Worm (Caenorhabditis elegans) whole organism, L1 larva: ENCODE results near the gene coq-8.

ENCODE experiments used
- C04F5.9 ChIP-seq: sonication (generic microtip); optimal IDR thresholded peaks from 2 replicates; lab custom pipeline; 2016; ENCODE audit warnings: missing genetic modification characterization, missing compliant biosample characterization
- C34B4.2 ChIP-seq: sonication (generic microtip); optimal IDR thresholded peaks from 2 replicates; lab custom pipeline; 2017; ENCODE audit warnings: mild to moderate bottlenecking, missing genetic modification characterization, missing compliant biosample characterization
- F16B12.6 ChIP-seq: fragments of 150-350 bp; optimal IDR thresholded peaks from 2 replicates; lab custom pipeline; 2014; ENCODE audit warnings: missing biosample characterization, missing genetic modification characterization
- Y116A8C.19 ChIP-seq: sonication (generic microtip); optimal IDR thresholded peaks from 2 replicates; lab custom pipeline; 2016; ENCODE audit warnings: missing compliant biosample characterization, missing genetic modification characterization, borderline replicate concordance
- aly-2 ChIP-seq: fragments of 150-350 bp; optimal IDR thresholded peaks from 2 replicates; lab custom pipeline; 2014; ENCODE audit warnings: missing biosample characterization, missing genetic modification characterization
- ceh-63 ChIP-seq: fragments of 200-800 bp; sonication (Bioruptor generic); optimal IDR thresholded peaks from 2 replicates; lab custom pipeline; 2018; ENCODE audit warnings: mild to moderate bottlenecking, missing genetic modification characterization, missing compliant biosample characterization
- ceh-82 ChIP-seq, 3 experiments: fragments of 150-350 bp in 1 of 3; sonication (generic microtip) in 2 of 3; optimal IDR thresholded peaks; 2 replicates each; lab custom pipeline; 2014 to 2017; ENCODE audit warnings: missing biosample characterization in 3 of 3, missing genetic modification characterization in 3 of 3
- ceh-88 ChIP-seq: fragments of 200-800 bp; sonication (Bioruptor generic); IDR thresholded peaks from 2 replicates; pipeline ENCODE4 v1.3.6; 2022; ENCODE audit warnings: missing genetic modification characterization, missing compliant biosample characterization
- ceh-90 ChIP-seq: sonication (generic microtip); optimal IDR thresholded peaks from 2 replicates; lab custom pipeline; 2016; ENCODE audit warnings: missing genetic modification characterization, missing compliant biosample characterization
- efl-1 ChIP-seq, 4 experiments: fragments of 150-350 bp; optimal IDR thresholded peaks in 3 of 4; peaks in 1 of 4; 1 replicate in 1 of 4; 2 replicates in 3 of 4; lab custom pipeline; 2014; ENCODE audit warnings: missing biosample characterization in 2 of 4, missing genetic modification characterization in 2 of 4, missing genetic modification reagents in 2 of 4
- egl-13 ChIP-seq: sonication (generic microtip); optimal IDR thresholded peaks from 2 replicates; lab custom pipeline; 2016; ENCODE audit warnings: missing genotype, missing genetic modification reagents, missing genetic modification characterization, missing compliant biosample characterization
- egl-27 ChIP-seq, 2 experiments: fragments of 150-350 bp in 1 of 2; sonication (generic microtip); optimal IDR thresholded peaks; 3 replicates each; lab custom pipeline; 2017 to 2018; ENCODE audit warnings: missing biosample characterization in 2 of 2, missing genetic modification characterization in 2 of 2, missing genetic modification reagents in 2 of 2
- elt-2 ChIP-seq: sonication (generic microtip); optimal IDR thresholded peaks from 2 replicates; lab custom pipeline; 2016; ENCODE audit warnings: missing genetic modification characterization, mild to moderate bottlenecking, inconsistent platforms, missing compliant biosample characterization, missing genetic modification reagents
- elt-3 ChIP-seq, 6 experiments: fragments of 150-350 bp in 1 of 6; sonication (generic microtip); optimal IDR thresholded peaks; 2 replicates each; lab custom pipeline; 2017 to 2018; ENCODE audit warnings: missing biosample characterization in 6 of 6, missing genetic modification characterization in 6 of 6, inconsistent platforms in 1 of 6
- fkh-10 ChIP-seq: sonication (generic microtip); optimal IDR thresholded peaks from 2 replicates; lab custom pipeline; 2017; ENCODE audit warnings: missing biosample characterization, missing genetic modification reagents, missing genetic modification characterization
- fkh-4 ChIP-seq: sonication (generic microtip); optimal IDR thresholded peaks from 2 replicates; lab custom pipeline; 2016; ENCODE audit warnings: missing compliant biosample characterization, missing genetic modification characterization, borderline replicate concordance
- hlh-17 ChIP-seq: fragments of 200-800 bp; sonication (Bioruptor generic); optimal IDR thresholded peaks from 2 replicates; lab custom pipeline; 2018; ENCODE audit warnings: missing genetic modification characterization, mild to moderate bottlenecking, missing compliant biosample characterization, moderate library complexity, borderline replicate concordance
- hlh-4 ChIP-seq: sonication (generic microtip); optimal IDR thresholded peaks from 2 replicates; lab custom pipeline; 2016; ENCODE audit warnings: mild to moderate bottlenecking, missing genetic modification characterization, missing compliant biosample characterization
- isw-1 ChIP-seq: fragments of 200-800 bp; sonication (Bioruptor generic); IDR thresholded peaks from 2 replicates; pipeline ENCODE4 v1.3.6; 2022; ENCODE audit warnings: missing genetic modification characterization, missing compliant biosample characterization
- lin-35 ChIP-seq, 2 experiments: fragments of 150-350 bp; optimal IDR thresholded peaks; 2 replicates each; lab custom pipeline; 2014; ENCODE audit warnings: missing biosample characterization in 2 of 2, missing genetic modification characterization in 2 of 2, missing genetic modification reagents in 2 of 2
- lin-39 ChIP-seq: fragments of 150-350 bp; optimal IDR thresholded peaks from 2 replicates; lab custom pipeline; 2014; ENCODE audit warnings: missing biosample characterization, missing genetic modification reagents, missing genetic modification characterization
- mab-9 ChIP-seq: fragments of 200-800 bp; sonication (Bioruptor generic); IDR thresholded peaks from 2 replicates; pipeline ENCODE4 v1.3.6; 2022; ENCODE audit warnings: missing genetic modification reagents, missing genetic modification characterization, missing compliant biosample characterization
- nhr-11 ChIP-seq: fragments of 150-350 bp; optimal IDR thresholded peaks from 2 replicates; lab custom pipeline; 2014; ENCODE audit warnings: missing biosample characterization, missing genetic modification characterization
- nhr-12 ChIP-seq: sonication (generic microtip); optimal IDR thresholded peaks from 2 replicates; lab custom pipeline; 2017; ENCODE audit warnings: missing biosample characterization, missing genetic modification characterization
- nhr-19 ChIP-seq: fragments of 200-800 bp; sonication (Bioruptor generic); conservative IDR thresholded peaks from 2 replicates; pipeline ENCODE4 v1.3.6; 2022; ENCODE audit warnings: missing genetic modification characterization, missing compliant biosample characterization
- nhr-28 ChIP-seq: fragments of 150-350 bp; optimal IDR thresholded peaks from 2 replicates; lab custom pipeline; 2014; ENCODE audit warnings: missing biosample characterization, missing genetic modification characterization
- nhr-71 ChIP-seq: sonication (generic microtip); optimal IDR thresholded peaks from 2 replicates; lab custom pipeline; 2016; ENCODE audit warnings: mild to moderate bottlenecking, missing genetic modification characterization, moderate library complexity, missing compliant biosample characterization
- nhr-76 ChIP-seq: sonication (generic microtip); optimal IDR thresholded peaks from 2 replicates; lab custom pipeline; 2017; ENCODE audit warnings: missing biosample characterization, missing genetic modification characterization
- nhr-85 ChIP-seq: sonication (generic microtip); peaks from one replicate; lab custom pipeline; 2016; ENCODE audit warnings: missing genetic modification characterization, inconsistent platforms, missing compliant biosample characterization
- nhr-90 ChIP-seq: sonication (generic microtip); optimal IDR thresholded peaks from 2 replicates; lab custom pipeline; 2016; ENCODE audit warnings: mild to moderate bottlenecking, missing genetic modification characterization, missing compliant biosample characterization; ENCODE audit not compliant: poor library complexity
- pag-3 ChIP-seq: sonication (generic microtip); optimal IDR thresholded peaks from 2 replicates; lab custom pipeline; 2017; ENCODE audit warnings: missing genetic modification characterization, mild to moderate bottlenecking, missing compliant biosample characterization, antibody characterized with exemption, borderline replicate concordance; ENCODE audit not compliant: insufficient read depth
- pqm-1 ChIP-seq: sonication (generic microtip); optimal IDR thresholded peaks from 3 replicates; lab custom pipeline; 2017; ENCODE audit warnings: missing biosample characterization, missing genetic modification characterization
- rnt-1 ChIP-seq: sonication (generic microtip); optimal IDR thresholded peaks from 2 replicates; lab custom pipeline; 2016; ENCODE audit warnings: mild to moderate bottlenecking, missing genetic modification characterization, moderate library complexity, missing compliant biosample characterization
- skn-1 ChIP-seq: fragments of 150-350 bp; optimal IDR thresholded peaks from 2 replicates; lab custom pipeline; 2014; ENCODE audit warnings: missing biosample characterization, missing genetic modification characterization
- sox-4 ChIP-seq: sonication (generic microtip); optimal IDR thresholded peaks from 2 replicates; lab custom pipeline; 2016; ENCODE audit warnings: missing genetic modification characterization, missing compliant biosample characterization
- swsn-7 ChIP-seq: sonication (generic microtip); optimal IDR thresholded peaks from 2 replicates; lab custom pipeline; 2016; ENCODE audit warnings: missing genetic modification characterization, missing compliant biosample characterization
- tbx-2 ChIP-seq: sonication (generic microtip); optimal IDR thresholded peaks from 2 replicates; lab custom pipeline; 2016; ENCODE audit warnings: missing genetic modification characterization, missing compliant biosample characterization
- tlp-1 ChIP-seq: fragments of 150-350 bp; optimal IDR thresholded peaks from 2 replicates; lab custom pipeline; 2014; ENCODE audit warnings: missing biosample characterization, missing genetic modification characterization
- unc-130 ChIP-seq: fragments of 150-350 bp; optimal IDR thresholded peaks from 2 replicates; lab custom pipeline; 2017; ENCODE audit warnings: missing biosample characterization, missing genetic modification characterization, inconsistent platforms
- unc-30 ChIP-seq: sonication (generic microtip); optimal IDR thresholded peaks from 2 replicates; lab custom pipeline; 2017; ENCODE audit warnings: missing biosample characterization, missing genetic modification characterization
- unc-62 ChIP-seq: fragments of 150-350 bp; optimal IDR thresholded peaks from 2 replicates; lab custom pipeline; 2014; ENCODE audit warnings: missing biosample characterization, missing genetic modification reagents, missing genetic modification characterization
- unc-86 ChIP-seq: sonication (generic microtip); optimal IDR thresholded peaks from 2 replicates; lab custom pipeline; 2016; ENCODE audit warnings: missing genetic modification characterization, missing compliant biosample characterization
- unc-98 ChIP-seq: fragments of 200-800 bp; sonication (Bioruptor generic); IDR thresholded peaks from 2 replicates; pipeline ENCODE4 v1.3.6; 2022; ENCODE audit warnings: missing genetic modification characterization, missing compliant biosample characterization
- xbp-1 ChIP-seq: sonication (generic microtip); optimal IDR thresholded peaks from 2 replicates; lab custom pipeline; 2016; ENCODE audit warnings: missing genetic modification characterization, missing compliant biosample characterization
- zag-1 ChIP-seq: fragments of 150-350 bp; optimal IDR thresholded peaks from 2 replicates; lab custom pipeline; 2014; ENCODE audit warnings: missing biosample characterization, missing genetic modification characterization
- zip-4 ChIP-seq: fragments of 200-800 bp; sonication (Bioruptor generic); optimal IDR thresholded peaks from 2 replicates; lab custom pipeline; 2018; ENCODE audit warnings: mild to moderate bottlenecking, missing genetic modification characterization, moderate library complexity, missing compliant biosample characterization
- ztf-4 ChIP-seq: fragments of 150-350 bp; optimal IDR thresholded peaks from 2 replicates; lab custom pipeline; 2014; ENCODE audit warnings: missing biosample characterization, missing genetic modification characterization

The coq-8 gene

ce11 chrIII:4870478-4870877, 7.3 kb downstream of the coq-8 start, which contains the start of gene gipc-1:
gipc-1 (plus strand) TSS chrIII:4870778.
- TF ChIP-seq egl-27 (tag; optimal IDR thresholded peaks at IDR 0.05; lab: Kevin White, UChicago), result no peak
- no peak for TF ChIP-seq nhr-85 (tag; lab: Kevin White, UChicago)
- TF ChIP-seq ceh-63 (GFP tag; lab: Kevin White, UChicago), result no peak
- no peak for TF ChIP-seq fkh-10 (GFP tag; lab: Kevin White, UChicago)
- no peak for TF ChIP-seq zag-1
- no peak for TF ChIP-seq ztf-4 (tag; lab: Kevin White, UChicago)
- no peak for TF ChIP-seq ceh-90 (tag; lab: Kevin White, UChicago)
- TF ChIP-seq unc-30, result no peak
- TF ChIP-seq elt-2, result no peak
- no peak for TF ChIP-seq nhr-28 (tag; lab: Kevin White, UChicago)
- TF ChIP-seq skn-1 (tag; lab: Kevin White, UChicago), result no peak
- TF ChIP-seq xbp-1 (tag; lab: Kevin White, UChicago), result no peak
- no peak for TF ChIP-seq nhr-12

ce11 chrIII:4873395-4873794, 10.2 kb downstream of the coq-8 start:
- TF ChIP-seq egl-13 (tag; lab: Kevin White, UChicago) (no peak), nhr-76 (tag; lab: Kevin White, UChicago) (no peak), nhr-85 (tag; lab: Kevin White, UChicago) (no peak), fkh-4 (no peak), ceh-82 (tag; optimal IDR thresholded peaks at IDR 0.05; lab: Kevin White, UChicago) (no peak), fkh-10 (GFP tag; lab: Kevin White, UChicago) (no peak), isw-1 (GFP tag; lab: Robert Waterston, UW) (no peak), C34B4.2 (tag; lab: Kevin White, UChicago) (no peak), zip-4 (no peak), aly-2 (tag; lab: Kevin White, UChicago) (no peak), tbx-2 (tag; lab: Kevin White, UChicago) (no peak), lin-39 (tag; lab: Kevin White, UChicago) (no peak), pag-3 (tag; lab: Kevin White, UChicago) (no peak), nhr-71 (tag; lab: Kevin White, UChicago) (no peak), pqm-1 (tag; lab: Kevin White, UChicago) (no peak)

- TF ChIP-seq C04F5.9, result no peak
- TF ChIP-seq efl-1 (optimal IDR thresholded peaks at IDR 0.05; lab: Kevin White, UChicago), result no peak
- TF ChIP-seq efl-1 (GFP tag; optimal IDR thresholded peaks at IDR 0.05 in 1 of 2; lab: Kevin White, UChicago), result peak in 1 of 2 experiments; percentile 31
Observed at ce11 chrIII:4874671-4875070, 11.4 kb downstream of the coq-8 start, which contains the start of gene C35D10.12. C35D10.12 (minus strand) TSS chrIII:4874771.

ce11 chrIII:4875663-4876062, 12.4 kb downstream of the coq-8 start:
- TF ChIP-seq hlh-4 (tag; lab: Kevin White, UChicago) (no peak), hlh-17 (GFP tag; lab: Kevin White, UChicago) (no peak), elt-2 (no peak), sox-4 (tag; lab: Kevin White, UChicago) (no peak), unc-30 (no peak), unc-130 (no peak), unc-98 (GFP tag; lab: Robert Waterston, UW) (no peak), rnt-1 (tag; lab: Kevin White, UChicago) (no peak), lin-35 (GFP tag; optimal IDR thresholded peaks at IDR 0.05; lab: Kevin White, UChicago) (peak in 1 of 2 experiments; percentile 20), nhr-90 (tag; lab: Kevin White, UChicago) (no peak), zip-4 (no peak), mab-9 (GFP tag; lab: Robert Waterston, UW) (no peak), F16B12.6 (tag; lab: Kevin White, UChicago) (no peak), ceh-88 (GFP tag; lab: Robert Waterston, UW) (no peak), C34B4.2 (tag; lab: Kevin White, UChicago) (no peak), unc-86 (tag; lab: Kevin White, UChicago) (peak; percentile 50), skn-1 (tag; lab: Kevin White, UChicago) (no peak), nhr-19 (GFP tag; lab: Robert Waterston, UW) (no peak), elt-3 (tag; optimal IDR thresholded peaks at IDR 0.05; lab: Kevin White, UChicago) (no peak), Y116A8C.19 (tag; lab: Kevin White, UChicago) (no peak), nhr-11 (tag; lab: Kevin White, UChicago) (no peak), nhr-12 (no peak), tlp-1 (tag; lab: Kevin White, UChicago) (no peak), swsn-7 (tag; lab: Kevin White, UChicago) (peak; percentile 2), unc-62 (GFP tag; lab: Kevin White, UChicago) (no peak)
